Worm (Caenorhabditis elegans) whole organism, mixed stage, embryonic: ENCODE measurements around the gene txdc-17.

Experiments
- M03D4.4 ChIP-seq: sonication (generic microtip); optimal IDR thresholded peaks from 2 replicates; lab custom pipeline; 2017; ENCODE audit warnings: mild to moderate bottlenecking, missing genetic modification characterization, missing compliant biosample characterization
- bed-3 ChIP-seq: fragments of 200-800 bp; sonication (Bioruptor generic); optimal IDR thresholded peaks from 3 replicates; lab custom pipeline; 2018; ENCODE audit warnings: mild to moderate bottlenecking, missing genetic modification characterization, moderate library complexity, missing compliant biosample characterization
- blmp-1 ChIP-seq: fragments of 150-350 bp; optimal IDR thresholded peaks from 2 replicates; lab custom pipeline; 2014; ENCODE audit warnings: missing biosample characterization, missing genetic modification characterization
- ceh-39 ChIP-seq: fragments of 150-350 bp; optimal IDR thresholded peaks from 2 replicates; lab custom pipeline; 2014; ENCODE audit warnings: missing biosample characterization, missing genetic modification characterization
- ceh-43 ChIP-seq: fragments of 200-800 bp; sonication (Bioruptor generic); optimal IDR thresholded peaks from 2 replicates; lab custom pipeline; 2018; ENCODE audit warnings: mild to moderate bottlenecking, missing genetic modification characterization, moderate library complexity, missing compliant biosample characterization
- ceh-83 ChIP-seq: fragments of 200-800 bp; sonication (Bioruptor generic); optimal IDR thresholded peaks from 2 replicates; lab custom pipeline; 2018; ENCODE audit warnings: mild to moderate bottlenecking, missing genetic modification characterization, missing compliant biosample characterization
- ces-1 ChIP-seq: fragments of 150-350 bp; optimal IDR thresholded peaks from 2 replicates; lab custom pipeline; 2014; ENCODE audit warnings: missing biosample characterization, missing genetic modification reagents, missing genetic modification characterization
- cnd-1 ChIP-seq: fragments of 200-800 bp; sonication (Bioruptor generic); optimal IDR thresholded peaks from 2 replicates; lab custom pipeline; 2018; ENCODE audit warnings: mild to moderate bottlenecking, missing genetic modification characterization, missing compliant biosample characterization
- drap-1 ChIP-seq: fragments of 200-800 bp; sonication (Bioruptor generic); optimal IDR thresholded peaks from 3 replicates; lab custom pipeline; 2018; ENCODE audit warnings: mild to moderate bottlenecking, missing genetic modification characterization, missing compliant biosample characterization
- elt-1 ChIP-seq: sonication (generic microtip); optimal IDR thresholded peaks from 2 replicates; lab custom pipeline; 2017; ENCODE audit warnings: missing genetic modification characterization, mild to moderate bottlenecking, missing compliant biosample characterization, antibody characterized with exemption, moderate library complexity, borderline replicate concordance; ENCODE audit not compliant: insufficient read depth
- elt-3 ChIP-seq: fragments of 150-350 bp; optimal IDR thresholded peaks from 2 replicates; lab custom pipeline; 2014; ENCODE audit warnings: missing biosample characterization, missing genetic modification characterization
- flh-1 ChIP-seq: fragments of 200-800 bp; sonication (Bioruptor generic); optimal IDR thresholded peaks from 2 replicates; lab custom pipeline; 2018; ENCODE audit warnings: mild to moderate bottlenecking, missing genetic modification characterization, moderate library complexity, missing compliant biosample characterization
- ham-2 ChIP-seq: fragments of 200-800 bp; sonication (Bioruptor generic); optimal IDR thresholded peaks from 2 replicates; lab custom pipeline; 2018; ENCODE audit warnings: mild to moderate bottlenecking, missing genetic modification characterization, missing compliant biosample characterization
- hlh-1 ChIP-seq: fragments of 150-350 bp; optimal IDR thresholded peaks from 2 replicates; lab custom pipeline; 2014; ENCODE audit warnings: missing biosample characterization, missing genetic modification reagents, missing genetic modification characterization
- lin-13 ChIP-seq: fragments of 150-350 bp; optimal IDR thresholded peaks from 2 replicates; lab custom pipeline; 2014; ENCODE audit warnings: missing biosample characterization, missing genetic modification characterization
- lin-32 ChIP-seq: fragments of 200-800 bp; sonication (Bioruptor generic); optimal IDR thresholded peaks from 2 replicates; lab custom pipeline; 2018; ENCODE audit warnings: mild to moderate bottlenecking, missing genetic modification characterization, missing compliant biosample characterization
- lsy-2 ChIP-seq: fragments of 150-350 bp; optimal IDR thresholded peaks from 2 replicates; lab custom pipeline; 2014; ENCODE audit warnings: missing biosample characterization, missing genetic modification characterization
- mab-5 ChIP-seq: fragments of 150-350 bp; optimal IDR thresholded peaks from 2 replicates; lab custom pipeline; 2014; ENCODE audit warnings: missing biosample characterization, missing genetic modification characterization
- mep-1 ChIP-seq: fragments of 150-350 bp; optimal IDR thresholded peaks from 2 replicates; lab custom pipeline; 2017; ENCODE audit warnings: missing biosample characterization, missing genetic modification reagents, missing genetic modification characterization, inconsistent platforms
- mls-2 ChIP-seq: sonication (generic microtip); optimal IDR thresholded peaks from 2 replicates; lab custom pipeline; 2016; ENCODE audit warnings: mild to moderate bottlenecking, missing genetic modification characterization, moderate library complexity, missing compliant biosample characterization
- nhr-12 ChIP-seq: fragments of 150-350 bp; optimal IDR thresholded peaks from 2 replicates; lab custom pipeline; 2014; ENCODE audit warnings: missing biosample characterization, missing genetic modification characterization
- nhr-2 ChIP-seq: fragments of 150-350 bp; optimal IDR thresholded peaks from 2 replicates; lab custom pipeline; 2014; ENCODE audit warnings: missing biosample characterization, missing genetic modification characterization
- nhr-237 ChIP-seq: fragments of 150-350 bp; optimal IDR thresholded peaks from 2 replicates; lab custom pipeline; 2014; ENCODE audit warnings: missing biosample characterization, missing genetic modification characterization
- nhr-28 ChIP-seq: fragments of 150-350 bp; optimal IDR thresholded peaks from 2 replicates; lab custom pipeline; 2014; ENCODE audit warnings: missing biosample characterization, missing genetic modification characterization
- nhr-76 ChIP-seq: sonication (generic microtip); optimal IDR thresholded peaks from 2 replicates; lab custom pipeline; 2017; ENCODE audit warnings: missing biosample characterization, missing genetic modification characterization
- pha-4 ChIP-seq: fragments of 150-350 bp; optimal IDR thresholded peaks from 2 replicates; lab custom pipeline; 2018; ENCODE audit warnings: missing biosample characterization, missing genetic modification reagents, missing genetic modification characterization
- sem-2 ChIP-seq: fragments of 200-800 bp; sonication (Bioruptor generic); optimal IDR thresholded peaks from 2 replicates; lab custom pipeline; 2018; ENCODE audit warnings: mild to moderate bottlenecking, missing genetic modification characterization, missing compliant biosample characterization
- snpc-4 ChIP-seq: fragments of 150-350 bp; optimal IDR thresholded peaks from 2 replicates; lab custom pipeline; 2014; ENCODE audit warnings: missing biosample characterization, missing genetic modification characterization
- sptf-1 ChIP-seq: sonication (generic microtip); optimal IDR thresholded peaks from 2 replicates; lab custom pipeline; 2017; ENCODE audit warnings: mild to moderate bottlenecking, missing genetic modification characterization, moderate library complexity, missing compliant biosample characterization
- tbx-8 ChIP-seq: fragments of 200-800 bp; sonication (Bioruptor generic); optimal IDR thresholded peaks from 2 replicates; lab custom pipeline; 2018; ENCODE audit warnings: mild to moderate bottlenecking, missing genetic modification characterization, moderate library complexity, missing compliant biosample characterization
- unc-120 ChIP-seq: sonication (generic microtip); optimal IDR thresholded peaks from 2 replicates; lab custom pipeline; 2017; ENCODE audit warnings: missing genetic modification characterization, missing compliant biosample characterization; ENCODE audit not compliant: poor library complexity, severe bottlenecking
- unc-39 ChIP-seq: fragments of 150-350 bp; optimal IDR thresholded peaks from 2 replicates; lab custom pipeline; 2014; ENCODE audit warnings: missing biosample characterization, missing genetic modification characterization
- unc-62 ChIP-seq: fragments of 150-350 bp; optimal IDR thresholded peaks from 2 replicates; lab custom pipeline; 2014; ENCODE audit warnings: missing biosample characterization, missing genetic modification reagents, missing genetic modification characterization
- zip-8 ChIP-seq: fragments of 150-350 bp; optimal IDR thresholded peaks from 2 replicates; lab custom pipeline; 2014; ENCODE audit warnings: missing biosample characterization, missing genetic modification characterization
- ztf-11 ChIP-seq: fragments of 150-350 bp; optimal IDR thresholded peaks from 2 replicates; lab custom pipeline; 2014; ENCODE audit warnings: missing biosample characterization, missing genetic modification characterization

Gene txdc-17

DNA sequence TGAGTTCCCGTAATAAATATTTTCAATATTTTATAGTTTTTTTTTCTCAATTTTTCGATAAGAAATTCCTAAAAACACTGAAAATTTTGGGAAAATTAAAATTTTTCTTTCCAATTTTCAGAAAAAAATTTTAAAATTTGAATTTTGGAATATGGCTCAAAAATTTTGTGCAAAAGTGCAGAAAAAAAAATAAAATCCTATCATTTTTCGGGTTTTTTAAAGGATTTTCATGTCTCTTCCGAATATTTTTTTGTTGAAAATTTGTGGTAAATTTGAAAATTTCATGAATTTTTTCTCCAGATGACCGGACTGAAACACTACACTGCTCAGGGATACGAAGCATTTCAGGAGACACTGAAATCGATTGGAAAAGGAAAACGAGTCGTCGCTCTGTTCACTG is at the start of gene txdc-17:
Gene txdc-17, plus strand, starts transcription at position 301 of the 400 bp plus-strand sequence.
- TF ChIP-seq unc-39 (tag; lab: Kevin White, UChicago) (no peak), lin-13 (no peak), elt-1 (tag; lab: Kevin White, UChicago) (no peak), sem-2 (no peak), mab-5 (tag; lab: Kevin White, UChicago) (no peak), drap-1 (no peak), ceh-43 (GFP tag; lab: Kevin White, UChicago) (no peak), ham-2 (no peak), zip-8 (tag; lab: Kevin White, UChicago) (no peak), ceh-39 (no peak), mls-2 (no peak), blmp-1 (tag; lab: Kevin White, UChicago) (no peak), ces-1 (GFP tag; lab: Kevin White, UChicago) (no peak)

DNA sequence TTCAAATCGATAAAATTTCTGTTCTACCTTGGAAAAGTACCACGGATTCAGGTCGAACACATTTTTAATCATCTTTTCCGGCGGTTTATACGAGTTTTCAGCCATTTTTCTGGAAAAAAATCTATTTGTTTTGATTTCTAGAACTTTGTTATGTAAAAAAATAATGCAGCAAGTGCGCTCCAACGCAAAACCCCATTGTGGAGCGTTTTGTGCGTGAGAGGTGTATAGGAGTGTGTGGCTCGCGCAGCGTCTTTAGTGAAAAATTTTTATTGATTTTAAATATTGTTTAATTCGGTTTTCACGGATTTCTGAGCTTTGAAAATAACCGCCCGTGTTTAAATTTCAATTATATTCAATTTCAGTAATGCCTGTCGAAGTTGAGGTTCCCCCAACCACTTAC is 48.6 kb upstream of the txdc-17 start, which contains the start of gene Y71H2AM.20:
Gene Y71H2AM.20, minus strand, starts transcription at position 109 of the 400 bp plus-strand sequence.
- TF ChIP-seq ceh-39 (peak; percentile 92), snpc-4 (tag; lab: Kevin White, UChicago) (no peak), hlh-1 (tag; lab: Kevin White, UChicago) (peak; percentile 79), flh-1 (GFP tag; lab: Kevin White, UChicago) (no peak), zip-8 (tag; lab: Kevin White, UChicago) (no peak), tbx-8 (no peak), lin-13 (peak; percentile 98), mab-5 (tag; lab: Kevin White, UChicago) (peak; percentile 67), ces-1 (GFP tag; lab: Kevin White, UChicago) (peak; percentile 89), M03D4.4 (tag; lab: Kevin White, UChicago) (peak; percentile 65), unc-39 (tag; lab: Kevin White, UChicago) (no peak), mep-1 (peak; percentile 100), nhr-76 (tag; lab: Kevin White, UChicago) (no peak), bed-3 (GFP tag; lab: Kevin White, UChicago) (no peak), blmp-1 (tag; lab: Kevin White, UChicago) (peak; percentile 46), drap-1 (peak; percentile 79), nhr-2 (peak; percentile 27), nhr-28 (tag; lab: Kevin White, UChicago) (no peak), ceh-43 (GFP tag; lab: Kevin White, UChicago) (peak; percentile 60), elt-1 (tag; lab: Kevin White, UChicago) (peak; percentile 3), ceh-83 (GFP tag; lab: Kevin White, UChicago) (no peak), pha-4 (tag; lab: Kevin White, UChicago) (peak; percentile 89), nhr-12 (tag; lab: Kevin White, UChicago) (no peak), nhr-237 (tag; lab: Kevin White, UChicago) (peak; percentile 96), lsy-2 (tag; lab: Kevin White, UChicago) (peak; percentile 93), sem-2 (no peak), ham-2 (no peak), sptf-1 (tag; lab: Kevin White, UChicago) (peak; percentile 88), unc-62 (peak; percentile 51), cnd-1 (tag; lab: Kevin White, UChicago) (peak; percentile 77), lin-32 (GFP tag; lab: Kevin White, UChicago) (peak; percentile 20), ztf-11 (peak; percentile 77), mls-2 (peak; percentile 80), elt-3 (tag; lab: Kevin White, UChicago) (peak; percentile 15), unc-120 (peak; percentile 56)

DNA sequence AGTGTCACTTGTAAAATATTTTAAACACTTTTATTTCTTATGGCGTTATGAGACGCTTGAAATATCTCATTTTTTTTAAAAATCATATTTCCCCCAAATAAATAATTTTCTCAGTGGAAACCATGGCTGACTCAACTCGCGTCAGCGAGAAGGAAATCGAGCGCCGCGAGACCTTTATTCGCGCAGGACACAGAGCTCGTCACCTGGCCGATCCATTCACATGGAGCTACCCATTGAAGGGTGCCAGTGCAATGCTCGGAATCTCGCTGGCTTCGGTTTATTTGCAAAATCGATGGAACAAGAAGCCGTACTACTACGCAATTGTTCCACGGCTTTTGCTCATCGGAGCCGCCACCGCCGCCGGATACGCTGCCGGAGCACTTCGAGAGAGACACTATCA is 47.7 kb upstream of the txdc-17 start, which contains the start of gene nduc-2:
Gene nduc-2, plus strand, starts transcription at position 113 of the 400 bp plus-strand sequence.
- TF ChIP-seq lin-13 (no peak), mab-5 (tag; lab: Kevin White, UChicago) (no peak), drap-1 (no peak), sem-2 (no peak), nhr-12 (tag; lab: Kevin White, UChicago) (no peak), mls-2 (no peak), unc-120 (no peak), lin-32 (GFP tag; lab: Kevin White, UChicago) (no peak), ceh-83 (GFP tag; lab: Kevin White, UChicago) (no peak)
